Worm (Caenorhabditis elegans): Measurements from ENCODE around the gene ttbk-4.

Gene ttbk-4

ce11 chrIV:10063941-10064340, 11.0 kb downstream of the ttbk-4 start:
- TF ChIP-seq tbx-11 (GFP tag; IDR thresholded peaks at IDR 0.05) (no peak), ceh-13 (GFP tag; optimal IDR thresholded peaks at IDR 0.05) (no peak), B0310.2 (tag; optimal IDR thresholded peaks at IDR 0.05) (no peak)

- TF ChIP-seq tbx-37 (GFP tag; conservative IDR thresholded peaks at IDR 0.05) (no peak), hmbx-1 (tag; optimal IDR thresholded peaks at IDR 0.05) (no peak), B0310.2 (tag; optimal IDR thresholded peaks at IDR 0.05) (no peak), ama-1 (optimal IDR thresholded peaks at IDR 0.05) (no peak), F13C5.2 (tag; optimal IDR thresholded peaks at IDR 0.05) (no peak), scrt-1 (GFP tag; IDR thresholded peaks at IDR 0.05) (no peak), aly-1 (tag; optimal IDR thresholded peaks at IDR 0.05) (no peak), pes-1 (GFP tag; IDR thresholded peaks at IDR 0.05) (no peak), tra-4 (tag; optimal IDR thresholded peaks at IDR 0.05) (no peak), hnd-1 (tag; optimal IDR thresholded peaks at IDR 0.05) (no peak)
These were observed 12.2 kb downstream of the ttbk-4 start, which contains the start of gene ipla-7 for ce11 chrIV:10062728-10063127. Gene ipla-7 (minus strand): TSS chrIV:10062849.

DNA sequence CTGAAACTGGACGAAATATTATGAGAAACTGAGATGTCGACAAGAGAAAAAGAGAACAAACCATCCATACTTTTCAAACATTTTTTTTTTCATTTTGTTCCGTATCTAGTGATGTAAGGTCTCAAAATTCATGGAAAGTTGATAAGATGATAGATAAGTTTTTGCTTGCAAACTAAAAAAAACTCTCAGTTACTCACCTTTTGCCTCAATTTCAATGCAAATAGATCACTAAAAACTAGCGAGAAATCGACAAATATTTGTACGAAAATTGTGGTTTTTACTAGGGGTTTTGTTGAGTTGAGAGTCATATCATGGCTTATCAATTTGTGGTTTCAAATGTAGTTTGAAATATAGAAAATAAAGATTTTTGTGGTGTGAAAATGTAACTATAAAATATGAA, 14.1 kb downstream of the ttbk-4 start:
- TF ChIP-seq tra-4 (tag; optimal IDR thresholded peaks at IDR 0.05): no peak
- no peak for TF ChIP-seq pes-1 (GFP tag; IDR thresholded peaks at IDR 0.05)
- no peak for TF ChIP-seq ceh-36 (tag; optimal IDR thresholded peaks at IDR 0.05)
- TF ChIP-seq tbx-11 (GFP tag; IDR thresholded peaks at IDR 0.05): no peak

ce11 chrIV:10059175-10059574, 15.8 kb downstream of the ttbk-4 start:
- TF ChIP-seq hnd-1 (tag; optimal IDR thresholded peaks at IDR 0.05): no peak
- no peak for TF ChIP-seq hmg-4 (GFP tag; optimal IDR thresholded peaks at IDR 0.05)
- TF ChIP-seq scrt-1 (GFP tag; IDR thresholded peaks at IDR 0.05): no peak
- no peak for TF ChIP-seq aly-1 (tag; optimal IDR thresholded peaks at IDR 0.05)
- TF ChIP-seq ama-1 (optimal IDR thresholded peaks at IDR 0.05): no peak
- TF ChIP-seq ceh-13 (GFP tag; optimal IDR thresholded peaks at IDR 0.05): no peak
- TF ChIP-seq hmbx-1 (tag; optimal IDR thresholded peaks at IDR 0.05): no peak
- TF ChIP-seq sea-1 (GFP tag; conservative IDR thresholded peaks at IDR 0.05): no peak
- TF ChIP-seq flt-1 (GFP tag; IDR thresholded peaks at IDR 0.05): no peak
- no peak for TF ChIP-seq ets-7 (tag; optimal IDR thresholded peaks at IDR 0.05)
- no peak for TF ChIP-seq pes-1 (GFP tag; IDR thresholded peaks at IDR 0.05)
- TF ChIP-seq tra-4 (tag; optimal IDR thresholded peaks at IDR 0.05): no peak
- no peak for TF ChIP-seq B0310.2 (tag; optimal IDR thresholded peaks at IDR 0.05)
- no peak for TF ChIP-seq ceh-36 (tag; optimal IDR thresholded peaks at IDR 0.05)
- no peak for TF ChIP-seq tbx-37 (GFP tag; conservative IDR thresholded peaks at IDR 0.05)

- TF ChIP-seq ets-7 (tag; optimal IDR thresholded peaks at IDR 0.05) (no peak), tbx-37 (GFP tag; conservative IDR thresholded peaks at IDR 0.05) (no peak), tbx-11 (GFP tag; IDR thresholded peaks at IDR 0.05) (no peak), hmbx-1 (tag; optimal IDR thresholded peaks at IDR 0.05) (no peak), flt-1 (GFP tag; IDR thresholded peaks at IDR 0.05) (no peak)
These were observed 18.8 kb downstream of the ttbk-4 start, which contains the start of gene T04B2.7 for ce11 chrIV:10056138-10056537. Gene T04B2.7 (minus strand): TSS chrIV:10056238.

ce11 chrIV:10053550-10053949, 21.4 kb downstream of the ttbk-4 start, which contains the start of gene srv-12:
Gene srv-12 (minus strand): TSS chrIV:10053650.
- TF ChIP-seq tbx-11 (GFP tag; IDR thresholded peaks at IDR 0.05) (no peak), ets-7 (tag; optimal IDR thresholded peaks at IDR 0.05) (no peak)

DNA sequence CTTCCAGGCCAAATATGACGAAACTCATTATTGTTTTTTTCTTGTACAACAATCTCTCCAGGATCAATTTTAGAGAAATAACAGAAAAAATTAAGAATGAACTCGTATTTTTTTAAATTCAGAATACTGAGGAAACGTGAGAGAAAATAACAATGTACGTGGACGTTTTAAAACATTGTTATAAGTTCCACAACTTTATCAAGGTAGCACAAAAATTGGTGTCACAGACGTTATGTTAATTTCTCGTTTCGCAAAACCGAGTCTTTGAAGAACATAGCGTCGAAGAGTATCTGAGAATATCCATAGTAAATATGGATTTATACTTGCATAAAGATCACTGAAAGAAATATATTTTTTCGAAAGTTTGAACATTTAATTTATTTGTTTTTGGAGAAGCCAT, 23.8 kb downstream of the ttbk-4 start, which contains the start of gene T04B2.8:
T04B2.8 (minus strand) TSS at position 101 of the 400 bp plus-strand sequence.
- TF ChIP-seq scrt-1 (GFP tag; IDR thresholded peaks at IDR 0.05): no peak

- TF ChIP-seq aly-1 (tag; optimal IDR thresholded peaks at IDR 0.05) (no peak), B0310.2 (tag; optimal IDR thresholded peaks at IDR 0.05) (no peak), tbx-11 (GFP tag; IDR thresholded peaks at IDR 0.05) (no peak), scrt-1 (GFP tag; IDR thresholded peaks at IDR 0.05) (no peak), hmg-4 (GFP tag; optimal IDR thresholded peaks at IDR 0.05) (no peak), pes-1 (GFP tag; IDR thresholded peaks at IDR 0.05) (no peak), ets-7 (tag; optimal IDR thresholded peaks at IDR 0.05) (no peak), F13C5.2 (tag; optimal IDR thresholded peaks at IDR 0.05) (no peak), ceh-36 (tag; optimal IDR thresholded peaks at IDR 0.05) (no peak), tbx-37 (GFP tag; conservative IDR thresholded peaks at IDR 0.05) (no peak), ama-1 (optimal IDR thresholded peaks at IDR 0.05) (no peak), hnd-1 (tag; optimal IDR thresholded peaks at IDR 0.05) (no peak), sea-1 (GFP tag; conservative IDR thresholded peaks at IDR 0.05) (no peak), flt-1 (GFP tag; IDR thresholded peaks at IDR 0.05) (no peak), hmbx-1 (tag; optimal IDR thresholded peaks at IDR 0.05) (no peak)
These were observed 26.7 kb downstream of the ttbk-4 start for ce11 chrIV:10048268-10048667.

ce11 chrIV:10047108-10047507, 27.8 kb downstream of the ttbk-4 start, which contains the start of gene T04B2.3:
Gene T04B2.3 (plus strand): TSS chrIV:10047408.
- TF ChIP-seq hmbx-1 (tag; optimal IDR thresholded peaks at IDR 0.05): no peak
- TF ChIP-seq scrt-1 (GFP tag; IDR thresholded peaks at IDR 0.05): no peak
- no peak for TF ChIP-seq aly-1 (tag; optimal IDR thresholded peaks at IDR 0.05)
- TF ChIP-seq hnd-1 (tag; optimal IDR thresholded peaks at IDR 0.05): no peak
- TF ChIP-seq tbx-11 (GFP tag; IDR thresholded peaks at IDR 0.05): no peak
- TF ChIP-seq tra-4 (tag; optimal IDR thresholded peaks at IDR 0.05): no peak
- TF ChIP-seq ama-1 (optimal IDR thresholded peaks at IDR 0.05): no peak
- TF ChIP-seq ets-7 (tag; optimal IDR thresholded peaks at IDR 0.05): no peak
- no peak for TF ChIP-seq tbx-37 (GFP tag; conservative IDR thresholded peaks at IDR 0.05)
- TF ChIP-seq ceh-13 (GFP tag; optimal IDR thresholded peaks at IDR 0.05): no peak
- no peak for TF ChIP-seq F13C5.2 (tag; optimal IDR thresholded peaks at IDR 0.05)
- no peak for TF ChIP-seq flt-1 (GFP tag; IDR thresholded peaks at IDR 0.05)
- TF ChIP-seq B0310.2 (tag; optimal IDR thresholded peaks at IDR 0.05): no peak
- no peak for TF ChIP-seq ceh-36 (tag; optimal IDR thresholded peaks at IDR 0.05)
